Worm (Caenorhabditis elegans) whole organism, L4 larva: ENCODE measurements around the gene hlh-26.
A peak's percentile ranks its signal among the peaks of the same experiment; 100 is the strongest.

ENCODE experiments used
- R02D3.7 ChIP-seq: fragments of 150-350 bp; sonication (generic microtip); optimal IDR thresholded peaks from 3 replicates; lab custom pipeline; 2014; ENCODE audit warnings: missing biosample characterization, missing genetic modification characterization
- T20F7.1 ChIP-seq: fragments of 200-800 bp; sonication (Bioruptor generic); optimal IDR thresholded peaks from 2 replicates; lab custom pipeline; 2018; ENCODE audit warnings: mild to moderate bottlenecking, missing genetic modification characterization, missing compliant biosample characterization
- Y105C5A.15 ChIP-seq: fragments of 200-800 bp; sonication (Bioruptor generic); IDR thresholded peaks from 2 replicates; pipeline ENCODE4 v1.3.6; 2022; ENCODE audit warnings: missing genetic modification characterization, missing compliant biosample characterization
- Y5F2A.4 ChIP-seq: fragments of 200-800 bp; sonication (Bioruptor generic); optimal IDR thresholded peaks from 2 replicates; lab custom pipeline; 2018; ENCODE audit warnings: mild to moderate bottlenecking, missing genetic modification characterization, missing compliant biosample characterization
- aha-1 ChIP-seq: fragments of 150-350 bp; peaks from one replicate; lab custom pipeline; 2014; ENCODE audit warnings: missing biosample characterization, missing genetic modification characterization
- attf-4 ChIP-seq: sonication (generic microtip); optimal IDR thresholded peaks from 3 replicates; lab custom pipeline; 2017; ENCODE audit warnings: missing biosample characterization, missing genetic modification characterization
- ceh-20 ChIP-seq: fragments of 200-800 bp; sonication (Bioruptor generic); IDR thresholded peaks from 2 replicates; pipeline ENCODE4 v1.3.6; 2022; ENCODE audit warnings: missing genetic modification reagents, missing genetic modification characterization, missing compliant biosample characterization
- ceh-44 ChIP-seq: fragments of 200-800 bp; sonication (Bioruptor generic); IDR thresholded peaks from 2 replicates; pipeline ENCODE4 v1.3.6; 2022; ENCODE audit warnings: missing genetic modification reagents, missing genetic modification characterization, missing compliant biosample characterization
- cey-2 ChIP-seq: sonication (generic microtip); optimal IDR thresholded peaks from 3 replicates; lab custom pipeline; 2017; ENCODE audit warnings: missing genetic modification characterization, mild to moderate bottlenecking, missing compliant biosample characterization, antibody characterized with exemption, borderline replicate concordance; ENCODE audit not compliant: insufficient read depth
- daf-16 ChIP-seq, 3 experiments: sonication (generic microtip); optimal IDR thresholded peaks; 2 replicates each; lab custom pipeline; 2016 to 2017; ENCODE audit warnings: missing genetic modification characterization in 3 of 3, missing genetic modification reagents in 3 of 3, mild to moderate bottlenecking in 2 of 3, missing compliant biosample characterization in 2 of 3, missing biosample characterization in 1 of 3, moderate library complexity in 1 of 3
- daf-8 ChIP-seq: fragments of 200-800 bp; sonication (Bioruptor generic); IDR thresholded peaks from 2 replicates; pipeline ENCODE4 v1.3.6; 2022; ENCODE audit warnings: missing genetic modification characterization, missing compliant biosample characterization
- dmd-6 ChIP-seq: fragments of 200-800 bp; sonication (Bioruptor generic); IDR thresholded peaks from 2 replicates; pipeline ENCODE4 v1.3.6; 2022; ENCODE audit warnings: missing genetic modification reagents, missing genetic modification characterization, missing compliant biosample characterization
- dmd-8 ChIP-seq: fragments of 200-800 bp; sonication (Bioruptor generic); IDR thresholded peaks from 2 replicates; pipeline ENCODE4 v1.3.6; 2022; ENCODE audit warnings: missing genetic modification characterization, missing compliant biosample characterization
- dmd-9 ChIP-seq: fragments of 200-800 bp; sonication (Bioruptor generic); IDR thresholded peaks from 2 replicates; pipeline ENCODE4 v1.3.6; 2022; ENCODE audit warnings: missing genetic modification reagents, missing genetic modification characterization, missing compliant biosample characterization
- dpl-1 ChIP-seq: fragments of 150-350 bp; optimal IDR thresholded peaks from 2 replicates; lab custom pipeline; 2014; ENCODE audit warnings: missing biosample characterization, missing genetic modification reagents, missing genetic modification characterization
- dve-1 ChIP-seq: sonication (generic microtip); optimal IDR thresholded peaks from 2 replicates; lab custom pipeline; 2017; ENCODE audit warnings: antibody characterized with exemption, mild to moderate bottlenecking, missing genetic modification characterization, missing compliant biosample characterization; ENCODE audit not compliant: insufficient read depth
- egl-43 ChIP-seq: fragments of 200-800 bp; sonication (Bioruptor generic); IDR thresholded peaks from 2 replicates; pipeline ENCODE4 v1.3.6; 2022; ENCODE audit warnings: missing genetic modification reagents, missing genetic modification characterization, missing compliant biosample characterization
- fkh-10 ChIP-seq: fragments of 150-350 bp; optimal IDR thresholded peaks from 2 replicates; lab custom pipeline; 2014; ENCODE audit warnings: missing biosample characterization, missing genetic modification reagents, missing genetic modification characterization
- fos-1 ChIP-seq: fragments of 150-350 bp; optimal IDR thresholded peaks from 2 replicates; lab custom pipeline; 2014; ENCODE audit warnings: missing biosample characterization, missing genetic modification characterization
- hlh-11 ChIP-seq: fragments of 200-800 bp; sonication (Bioruptor generic); optimal IDR thresholded peaks from 2 replicates; lab custom pipeline; 2018; ENCODE audit warnings: mild to moderate bottlenecking, missing genetic modification characterization, missing compliant biosample characterization
- hlh-30 ChIP-seq: sonication (generic microtip); optimal IDR thresholded peaks from 2 replicates; lab custom pipeline; 2017; ENCODE audit warnings: antibody characterized with exemption, mild to moderate bottlenecking, missing genetic modification characterization, missing compliant biosample characterization; ENCODE audit not compliant: insufficient read depth
- hmg-1.1 ChIP-seq: fragments of 200-800 bp; sonication (Bioruptor generic); IDR thresholded peaks from 2 replicates; pipeline ENCODE4 v1.3.6; 2022; ENCODE audit warnings: missing genetic modification reagents, missing genetic modification characterization, missing compliant biosample characterization
- lin-1 ChIP-seq: fragments of 200-800 bp; sonication (Bioruptor generic); IDR thresholded peaks from 2 replicates; pipeline ENCODE4 v1.3.6; 2022; ENCODE audit warnings: missing genetic modification reagents, missing genetic modification characterization, missing compliant biosample characterization
- lin-13 ChIP-seq: fragments of 150-350 bp; optimal IDR thresholded peaks from 2 replicates; lab custom pipeline; 2014; ENCODE audit warnings: missing biosample characterization, missing genetic modification reagents, missing genetic modification characterization
- lir-3 ChIP-seq: sonication (generic microtip); optimal IDR thresholded peaks from 2 replicates; lab custom pipeline; 2016; ENCODE audit warnings: mild to moderate bottlenecking, missing genetic modification characterization, missing compliant biosample characterization
- lsy-2 ChIP-seq, 2 experiments: fragments of 150-350 bp in 1 of 2; sonication (generic microtip) in 1 of 2; optimal IDR thresholded peaks; 2 replicates each; lab custom pipeline; 2014 to 2017; ENCODE audit warnings: missing biosample characterization in 2 of 2, missing genetic modification characterization in 2 of 2
- madf-9 ChIP-seq: fragments of 200-800 bp; sonication (Bioruptor generic); conservative IDR thresholded peaks from 2 replicates; pipeline ENCODE4 v1.3.6; 2022; ENCODE audit warnings: missing genetic modification reagents, missing genetic modification characterization, missing compliant biosample characterization
- mdl-1 ChIP-seq, 2 experiments: fragments of 150-350 bp in 1 of 2; sonication (generic microtip) in 1 of 2; optimal IDR thresholded peaks; 2 replicates each; lab custom pipeline; 2014 to 2017; ENCODE audit warnings: missing biosample characterization in 2 of 2, missing genetic modification characterization in 2 of 2
- mep-1 ChIP-seq: fragments of 150-350 bp; sonication (generic microtip); optimal IDR thresholded peaks from 3 replicates; lab custom pipeline; 2014; ENCODE audit warnings: missing biosample characterization, missing genetic modification characterization
- mes-2 ChIP-seq: sonication (generic microtip); optimal IDR thresholded peaks from 2 replicates; lab custom pipeline; 2016; ENCODE audit warnings: missing genotype, mild to moderate bottlenecking, missing genetic modification characterization, missing compliant biosample characterization; ENCODE audit not compliant: poor library complexity, severe bottlenecking
- mxl-3 ChIP-seq: fragments of 200-800 bp; sonication (Bioruptor generic); optimal IDR thresholded peaks from 2 replicates; lab custom pipeline; 2018; ENCODE audit warnings: mild to moderate bottlenecking, missing genetic modification characterization, missing compliant biosample characterization
- nhr-10 ChIP-seq: fragments of 150-350 bp; optimal IDR thresholded peaks from 2 replicates; lab custom pipeline; 2014; ENCODE audit warnings: missing biosample characterization, missing genetic modification characterization
- nhr-111 ChIP-seq: fragments of 200-800 bp; sonication (Bioruptor generic); optimal IDR thresholded peaks from 2 replicates; lab custom pipeline; 2018; ENCODE audit warnings: mild to moderate bottlenecking, missing genetic modification characterization, missing compliant biosample characterization
- nhr-25 ChIP-seq: sonication (generic microtip); optimal IDR thresholded peaks from 2 replicates; lab custom pipeline; 2017; ENCODE audit warnings: missing genetic modification characterization, mild to moderate bottlenecking, missing compliant biosample characterization, antibody characterized with exemption, moderate library complexity, borderline replicate concordance; ENCODE audit not compliant: insufficient read depth
- nhr-28 ChIP-seq: fragments of 150-350 bp; optimal IDR thresholded peaks from 2 replicates; lab custom pipeline; 2014; ENCODE audit warnings: missing biosample characterization, missing genetic modification characterization
- nhr-48 ChIP-seq: sonication (generic microtip); optimal IDR thresholded peaks from 2 replicates; lab custom pipeline; 2016; ENCODE audit warnings: mild to moderate bottlenecking, missing genetic modification characterization, missing compliant biosample characterization
- nhr-6 ChIP-seq: fragments of 150-350 bp; optimal IDR thresholded peaks from 2 replicates; lab custom pipeline; 2014; ENCODE audit warnings: missing biosample characterization, missing genetic modification characterization
- pha-4 ChIP-seq, 2 experiments: fragments of 150-350 bp in 1 of 2; fragments of 200-800 bp in 1 of 2; sonication (Bioruptor generic) in 1 of 2; IDR thresholded peaks in 1 of 2; optimal IDR thresholded peaks in 1 of 2; 2 replicates each; pipeline versions ENCODE4 v1.3.6 to Lab custom; 2014 to 2022; ENCODE audit warnings: missing genetic modification characterization in 2 of 2, missing genetic modification reagents in 2 of 2, missing biosample characterization in 1 of 2, missing compliant biosample characterization in 1 of 2
- rbr-2 ChIP-seq: sonication (generic microtip); optimal IDR thresholded peaks from 2 replicates; lab custom pipeline; 2016; ENCODE audit warnings: missing genotype, missing genetic modification characterization, missing compliant biosample characterization
- set-16 ChIP-seq: fragments of 200-800 bp; sonication (Bioruptor generic); IDR thresholded peaks from 2 replicates; pipeline ENCODE4 v1.3.6; 2022; ENCODE audit warnings: missing genetic modification reagents, missing genetic modification characterization, missing compliant biosample characterization
- ztf-11 ChIP-seq: fragments of 150-350 bp; optimal IDR thresholded peaks from 2 replicates; lab custom pipeline; 2014; ENCODE audit warnings: missing biosample characterization, missing genetic modification characterization
- ztf-7 ChIP-seq: fragments of 150-350 bp; optimal IDR thresholded peaks from 2 replicates; lab custom pipeline; 2014; ENCODE audit warnings: missing biosample characterization, missing genetic modification characterization

Gene hlh-26

DNA sequence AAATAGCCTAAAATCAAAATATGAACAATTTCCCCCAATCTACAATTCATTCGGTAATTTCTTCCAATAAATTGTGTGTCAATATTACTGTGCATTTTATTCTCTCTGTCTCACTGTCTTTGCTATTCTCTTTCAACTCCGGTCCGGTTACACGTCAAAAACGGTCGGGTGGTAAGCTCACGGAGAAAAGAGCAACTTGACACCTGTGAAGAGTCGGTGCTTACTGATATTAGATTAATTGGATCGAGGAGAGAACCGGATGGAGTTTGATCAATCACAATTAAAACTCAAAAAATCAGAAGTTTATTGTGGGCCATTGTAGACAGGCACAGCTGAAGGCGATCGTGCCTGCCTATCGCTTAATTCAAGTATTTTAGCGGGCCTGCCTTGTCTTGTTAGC, 41.4 kb upstream of the hlh-26 start (continued):
- TF ChIP-seq ztf-11 (no peak), cey-2 (tag; lab: Kevin White, UChicago) (no peak), daf-8 (GFP tag; lab: Robert Waterston, UW) (no peak), Y105C5A.15 (GFP tag; lab: Robert Waterston, UW) (0 out of 2 replicates have a peak, but pooled peaks have one; percentile 32), fkh-10 (GFP tag; lab: Kevin White, UChicago) (no peak), madf-9 (GFP tag; lab: Robert Waterston, UW) (no peak), mes-2 (tag; lab: Kevin White, UChicago) (no peak), ceh-44 (GFP tag; lab: Robert Waterston, UW) (no peak), R02D3.7 (tag; lab: Kevin White, UChicago) (no peak), dmd-8 (GFP tag; lab: Robert Waterston, UW) (no peak), mep-1 (tag; lab: Kevin White, UChicago) (peak; percentile 42), dpl-1 (no peak), attf-4 (tag; lab: Kevin White, UChicago) (no peak), pha-4 (GFP tag; IDR thresholded peaks at IDR 0.05; lab: Robert Waterston, UW) (no peak), pha-4 (tag; optimal IDR thresholded peaks at IDR 0.05; lab: Kevin White, UChicago) (no peak), nhr-111 (GFP tag; lab: Kevin White, UChicago) (no peak), set-16 (GFP tag; lab: Robert Waterston, UW) (no peak)

DNA sequence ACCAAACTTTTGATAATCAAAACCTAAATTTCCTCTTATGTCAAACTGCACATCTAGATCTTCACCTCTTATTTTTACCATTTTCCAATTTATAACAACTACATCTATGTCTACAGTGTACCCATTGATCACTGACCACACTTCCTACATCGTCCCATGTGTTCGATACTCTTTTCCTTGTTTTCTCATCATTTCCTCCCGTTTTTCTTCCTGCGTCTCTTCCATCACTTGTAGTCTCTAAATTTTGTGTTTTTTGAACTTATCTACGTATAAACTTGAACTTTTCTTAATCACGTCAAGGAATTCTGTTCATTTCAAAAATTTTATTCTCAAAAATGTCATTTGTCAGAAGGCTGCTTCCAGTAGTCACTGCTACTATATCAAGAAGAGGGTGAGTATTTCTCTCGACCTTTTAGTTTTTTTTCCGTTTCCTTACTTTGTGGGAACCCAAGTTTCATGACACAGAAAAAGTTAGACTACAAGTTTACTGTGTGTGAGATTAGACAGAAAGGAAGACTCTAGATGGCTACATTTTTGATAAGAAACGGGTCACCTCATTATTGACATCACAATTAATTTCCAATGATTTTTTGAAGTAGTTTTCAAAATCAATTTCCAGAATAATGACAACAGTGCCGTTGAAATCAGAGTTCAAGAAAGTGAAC, 38.7 kb upstream of the hlh-26 start:
- TF ChIP-seq nhr-28 (peak; percentile 91), dmd-9 (GFP tag; lab: Robert Waterston, UW) (no peak), nhr-25 (tag; lab: Kevin White, UChicago) (peak; percentile 61), lir-3 (tag; lab: Kevin White, UChicago) (no peak), mes-2 (tag; lab: Kevin White, UChicago) (peak; percentile 22), nhr-10 (tag; lab: Kevin White, UChicago) (peak; percentile 87), mdl-1 (tag; optimal IDR thresholded peaks at IDR 0.05; lab: Kevin White, UChicago) (peak in 1 of 2 experiments; percentile 46), dpl-1 (peak; percentile 22), mxl-3 (GFP tag; lab: Kevin White, UChicago) (peak; percentile 6), cey-2 (tag; lab: Kevin White, UChicago) (peak; percentile 71), fos-1 (tag; lab: Kevin White, UChicago) (no peak), lsy-2 (tag; optimal IDR thresholded peaks at IDR 0.05; lab: Kevin White, UChicago) (peak in 1 of 2 experiments; percentile 60), dve-1 (tag; lab: Kevin White, UChicago) (peak; percentile 55), T20F7.1 (GFP tag; lab: Kevin White, UChicago) (peak; percentile 13), hlh-11 (tag; lab: Kevin White, UChicago) (peak; percentile 64), aha-1 (tag; lab: Kevin White, UChicago) (peak; percentile 82), ztf-7 (tag; lab: Kevin White, UChicago) (no peak), rbr-2 (tag; lab: Kevin White, UChicago) (no peak), Y5F2A.4 (GFP tag; lab: Kevin White, UChicago) (no peak), egl-43 (GFP tag; lab: Robert Waterston, UW) (no peak), dmd-6 (GFP tag; lab: Robert Waterston, UW) (peak; percentile 57), hmg-1.1 (GFP tag; lab: Robert Waterston, UW) (peak; percentile 51), lin-1 (peak; percentile 32; the same call in 1 of the 2 replicates), hlh-30 (tag; lab: Kevin White, UChicago) (peak; percentile 52), mep-1 (tag; lab: Kevin White, UChicago) (peak; percentile 57), daf-16 (GFP tag; optimal IDR thresholded peaks at IDR 0.05; lab: Kevin White, UChicago) (peak in 1 of 2 experiments; percentile 0), daf-16 (tag; optimal IDR thresholded peaks at IDR 0.05; lab: Kevin White, UChicago) (peak; percentile 75), lin-13 (GFP tag; lab: Kevin White, UChicago) (peak; percentile 7), nhr-48 (peak; percentile 58), nhr-6 (tag; lab: Kevin White, UChicago) (peak; percentile 19), ceh-20 (GFP tag; lab: Robert Waterston, UW) (peak; percentile 49; the same call in 1 of the 2 replicates)
